Worm (Caenorhabditis elegans) whole organism, L3 larva: ENCODE measurements around the gene ensh-1.
A peak's percentile ranks its signal among the peaks of the same experiment; 100 is the strongest.

ENCODE experiments used
- ZK546.5 ChIP-seq: sonication (generic microtip); optimal IDR thresholded peaks from 2 replicates; lab custom pipeline; 2017; ENCODE audit warnings: missing biosample characterization, missing genetic modification characterization
- ama-1 ChIP-seq: fragments of 150-350 bp; optimal IDR thresholded peaks from 2 replicates; lab custom pipeline; 2018
- ceh-16 ChIP-seq: sonication (generic microtip); optimal IDR thresholded peaks from 2 replicates; lab custom pipeline; 2017; ENCODE audit warnings: missing biosample characterization, missing genetic modification characterization
- ceh-28 ChIP-seq: fragments of 150-350 bp; optimal IDR thresholded peaks from 2 replicates; lab custom pipeline; 2014; ENCODE audit warnings: missing biosample characterization, missing genetic modification reagents, missing genetic modification characterization
- ceh-9 ChIP-seq: sonication (generic microtip); optimal IDR thresholded peaks from 2 replicates; lab custom pipeline; 2018; ENCODE audit warnings: missing biosample characterization, missing genetic modification characterization
- daf-12 ChIP-seq: fragments of 150-350 bp; optimal IDR thresholded peaks from 2 replicates; lab custom pipeline; 2014; ENCODE audit warnings: missing biosample characterization, missing genetic modification reagents, missing genetic modification characterization
- egl-27 ChIP-seq: sonication (generic microtip); optimal IDR thresholded peaks from 4 replicates; lab custom pipeline; 2017; ENCODE audit warnings: missing biosample characterization, missing genetic modification reagents, missing genetic modification characterization
- elt-1 ChIP-seq: fragments of 150-350 bp; optimal IDR thresholded peaks from 2 replicates; lab custom pipeline; 2014; ENCODE audit warnings: missing biosample characterization, missing genetic modification characterization
- elt-2 ChIP-seq: sonication (generic microtip); optimal IDR thresholded peaks from 2 replicates; lab custom pipeline; 2016; ENCODE audit warnings: missing genetic modification reagents, mild to moderate bottlenecking, missing genetic modification characterization, missing compliant biosample characterization
- fkh-10 ChIP-seq: sonication (generic microtip); optimal IDR thresholded peaks from 2 replicates; lab custom pipeline; 2017; ENCODE audit warnings: missing biosample characterization, missing genetic modification reagents, missing genetic modification characterization
- fos-1 ChIP-seq: fragments of 150-350 bp; optimal IDR thresholded peaks from 2 replicates; lab custom pipeline; 2014; ENCODE audit warnings: missing biosample characterization, missing genetic modification characterization
- hmg-11 ChIP-seq: sonication (generic microtip); optimal IDR thresholded peaks from 2 replicates; lab custom pipeline; 2016; ENCODE audit warnings: missing genetic modification characterization, missing compliant biosample characterization
- jun-1 ChIP-seq: fragments of 150-350 bp; optimal IDR thresholded peaks from 2 replicates; lab custom pipeline; 2014; ENCODE audit warnings: missing biosample characterization, missing genetic modification reagents, missing genetic modification characterization
- lin-39 ChIP-seq: fragments of 150-350 bp; optimal IDR thresholded peaks from 2 replicates; lab custom pipeline; 2018; ENCODE audit warnings: missing biosample characterization, missing genetic modification reagents, missing genetic modification characterization
- lsy-12 ChIP-seq: sonication (generic microtip); optimal IDR thresholded peaks from 2 replicates; lab custom pipeline; 2016; ENCODE audit warnings: mild to moderate bottlenecking, missing genetic modification characterization, missing compliant biosample characterization
- mdl-1 ChIP-seq: fragments of 150-350 bp; optimal IDR thresholded peaks from 2 replicates; lab custom pipeline; 2014; ENCODE audit warnings: missing biosample characterization, missing genetic modification characterization
- mml-1 ChIP-seq: fragments of 150-350 bp; sonication (generic microtip); optimal IDR thresholded peaks from 3 replicates; lab custom pipeline; 2014; ENCODE audit warnings: missing biosample characterization, missing genetic modification characterization
- nfya-1 ChIP-seq: sonication (generic microtip); optimal IDR thresholded peaks from 2 replicates; lab custom pipeline; 2017; ENCODE audit warnings: missing genetic modification characterization, mild to moderate bottlenecking, missing compliant biosample characterization, antibody characterized with exemption, moderate library complexity; ENCODE audit not compliant: insufficient read depth
- nhr-11 ChIP-seq: fragments of 150-350 bp; optimal IDR thresholded peaks from 2 replicates; lab custom pipeline; 2014; ENCODE audit warnings: missing biosample characterization, missing genetic modification characterization
- nhr-23 ChIP-seq: fragments of 150-350 bp; optimal IDR thresholded peaks from 2 replicates; lab custom pipeline; 2014; ENCODE audit warnings: missing biosample characterization, missing genetic modification reagents, missing genetic modification characterization
- nhr-237 ChIP-seq: fragments of 150-350 bp; optimal IDR thresholded peaks from 2 replicates; lab custom pipeline; 2014; ENCODE audit warnings: missing biosample characterization, missing genetic modification characterization
- nhr-25 ChIP-seq: sonication (generic microtip); optimal IDR thresholded peaks from 2 replicates; lab custom pipeline; 2017; ENCODE audit warnings: missing biosample characterization, missing genetic modification characterization
- nhr-28 ChIP-seq: fragments of 150-350 bp; optimal IDR thresholded peaks from 2 replicates; lab custom pipeline; 2014; ENCODE audit warnings: missing biosample characterization, missing genetic modification characterization
- nhr-43 ChIP-seq: sonication (generic microtip); optimal IDR thresholded peaks from 2 replicates; lab custom pipeline; 2016; ENCODE audit warnings: mild to moderate bottlenecking, missing genetic modification characterization, missing compliant biosample characterization; ENCODE audit not compliant: poor library complexity, severe bottlenecking
- nhr-67 ChIP-seq: fragments of 150-350 bp; optimal IDR thresholded peaks from 2 replicates; lab custom pipeline; 2014; ENCODE audit warnings: missing biosample characterization, missing genetic modification characterization
- nhr-77 ChIP-seq: fragments of 150-350 bp; optimal IDR thresholded peaks from 2 replicates; lab custom pipeline; 2014; ENCODE audit warnings: missing biosample characterization, missing genetic modification characterization
- skn-1 ChIP-seq: fragments of 150-350 bp; optimal IDR thresholded peaks from 2 replicates; lab custom pipeline; 2014; ENCODE audit warnings: missing biosample characterization, missing genetic modification characterization
- snpc-4 ChIP-seq: fragments of 150-350 bp; optimal IDR thresholded peaks from 2 replicates; lab custom pipeline; 2014; ENCODE audit warnings: missing biosample characterization, missing genetic modification characterization
- unc-39 ChIP-seq: sonication (generic microtip); optimal IDR thresholded peaks from 4 replicates; lab custom pipeline; 2017; ENCODE audit warnings: missing biosample characterization, missing genetic modification characterization

Gene ensh-1

ce11 chrX:8945011-8945410 is 39.8 kb downstream of the ensh-1 start:
- TF ChIP-seq elt-2 (tag; lab: Kevin White, UChicago) (no peak), hmg-11 (tag; lab: Kevin White, UChicago) (peak; percentile 11)

ce11 chrX:8950507-8951028 is 45.4 kb downstream of the ensh-1 start, which contains the start of gene trk-1:
trk-1 (minus strand) TSS chrX:8950978.
- TF ChIP-seq unc-39 (no peak), nhr-237 (tag; lab: Kevin White, UChicago) (no peak), ama-1 (no peak), nhr-67 (tag; lab: Kevin White, UChicago) (no peak), mdl-1 (tag; lab: Kevin White, UChicago) (no peak), ceh-28 (tag; lab: Kevin White, UChicago) (no peak), nhr-43 (tag; lab: Kevin White, UChicago) (no peak), lsy-12 (tag; lab: Kevin White, UChicago) (no peak), fkh-10 (GFP tag; lab: Kevin White, UChicago) (no peak), snpc-4 (tag; lab: Kevin White, UChicago) (no peak), nhr-11 (tag; lab: Kevin White, UChicago) (no peak)
- TF ChIP-seq, all 47 proteins: peak for 0

- TF ChIP-seq ceh-9 (tag; lab: Kevin White, UChicago), result no peak
- peak; percentile 11 for TF ChIP-seq nfya-1 (tag; lab: Kevin White, UChicago)
- TF ChIP-seq lin-39 (tag; lab: Kevin White, UChicago), result peak; percentile 26
- peak; percentile 10 for TF ChIP-seq hmg-11 (tag; lab: Kevin White, UChicago)
Observed at ce11 chrX:8952007-8952406, 46.8 kb downstream of the ensh-1 start.

- TF ChIP-seq ceh-9 (tag; lab: Kevin White, UChicago) (no peak), nhr-23 (tag; lab: Kevin White, UChicago) (no peak), elt-1 (tag; lab: Kevin White, UChicago) (no peak), daf-12 (tag; lab: Kevin White, UChicago) (no peak), lin-39 (tag; lab: Kevin White, UChicago) (no peak), nhr-77 (no peak), nhr-28 (tag; lab: Kevin White, UChicago) (no peak), ZK546.5 (tag; lab: Kevin White, UChicago) (no peak), fos-1 (tag; lab: Kevin White, UChicago) (no peak), nhr-67 (tag; lab: Kevin White, UChicago) (no peak), mml-1 (tag; lab: Kevin White, UChicago) (no peak), egl-27 (no peak), snpc-4 (tag; lab: Kevin White, UChicago) (no peak), mdl-1 (tag; lab: Kevin White, UChicago) (no peak), lsy-12 (tag; lab: Kevin White, UChicago) (no peak)
Observed at ce11 chrX:8953011-8953410, 47.8 kb downstream of the ensh-1 start.

ce11 chrX:8955808-8956207 is 50.6 kb downstream of the ensh-1 start:
- TF ChIP-seq jun-1 (tag; lab: Kevin White, UChicago) (no peak), mml-1 (tag; lab: Kevin White, UChicago) (no peak), mdl-1 (tag; lab: Kevin White, UChicago) (no peak)

- TF ChIP-seq ceh-9 (tag; lab: Kevin White, UChicago), result no peak
- no peak for TF ChIP-seq ama-1
- TF ChIP-seq nhr-25 (tag; lab: Kevin White, UChicago), result no peak
- no peak for TF ChIP-seq nhr-28 (tag; lab: Kevin White, UChicago)
- no peak for TF ChIP-seq hmg-11 (tag; lab: Kevin White, UChicago)
- TF ChIP-seq skn-1 (tag; lab: Kevin White, UChicago), result no peak
- no peak for TF ChIP-seq ceh-16 (tag; lab: Kevin White, UChicago)
Observed at ce11 chrX:8957974-8958373, 52.8 kb downstream of the ensh-1 start.
